Fruit fly (Drosophila melanogaster): ENCODE results near the gene CG14332.
A peak's percentile ranks its signal among the peaks of the same experiment; 100 is the strongest.

The CG14332 gene

DNA sequence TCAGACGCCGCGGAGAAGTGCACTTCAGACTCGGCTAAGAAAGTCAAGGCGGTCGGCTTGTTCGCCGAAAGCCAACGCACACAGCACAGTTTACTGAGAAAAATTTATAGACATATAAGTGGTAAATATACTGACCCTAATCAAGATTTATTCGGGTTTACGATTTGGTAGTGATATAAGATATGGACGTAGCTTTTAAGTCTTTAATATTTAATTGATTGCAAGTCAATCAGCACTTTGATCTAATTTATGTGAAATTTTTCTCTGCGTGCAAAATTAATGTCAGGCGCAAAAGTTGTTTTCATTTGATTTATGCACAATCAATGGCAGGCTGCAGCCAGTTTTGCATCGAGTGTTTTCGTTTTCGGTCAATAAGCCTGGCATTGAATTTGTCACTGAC lies 8.5 kb upstream of the CG14332 start (continued):
- TF ChIP-seq CG15336 (GFP tag; IDR thresholded peaks at IDR 0.05) (peak; percentile 69), CG8319 (GFP tag; optimal IDR thresholded peaks at IDR 0.05) (no peak), fd59A (GFP tag; optimal IDR thresholded peaks at IDR 0.05) (no peak), Gug (GFP tag; IDR thresholded peaks at IDR 0.05) (peak; percentile 40; the same call in 1 of the 2 replicates), net (GFP tag; optimal IDR thresholded peaks at IDR 0.05) (peak; percentile 23), CG8119 (GFP tag; IDR thresholded peaks at IDR 0.05) (peak; percentile 55; the same call in 2 of the 3 replicates), Lpt (GFP tag; optimal IDR thresholded peaks at IDR 0.05) (peak; percentile 17), CG3919 (GFP tag; optimal IDR thresholded peaks at IDR 0.05) (peak; percentile 8), achi (GFP tag; optimal IDR thresholded peaks at IDR 0.05) (peak; percentile 19)

- TF ChIP-seq CG1621 (tag; optimal IDR thresholded peaks at IDR 0.05): no peak
- TF ChIP-seq CG8632 (GFP tag; optimal IDR thresholded peaks at IDR 0.05): no peak
- TF ChIP-seq OdsH (GFP tag; optimal IDR thresholded peaks at IDR 0.05): no peak
- TF ChIP-seq CG11762 (GFP tag; optimal IDR thresholded peaks at IDR 0.05; ENCODE audit: insufficient read depth): no peak
- TF ChIP-seq CG4318 (GFP tag; optimal IDR thresholded peaks at IDR 0.05): no peak
- no peak for TF ChIP-seq salr (GFP tag; optimal IDR thresholded peaks at IDR 0.05)
- no peak for TF ChIP-seq achi (GFP tag; optimal IDR thresholded peaks at IDR 0.05)
- TF ChIP-seq CG6792 (GFP tag; optimal IDR thresholded peaks at IDR 0.05): no peak
- no peak for TF ChIP-seq CG6808 (GFP tag; optimal IDR thresholded peaks at IDR 0.05)
- no peak for TF ChIP-seq vri (GFP tag; optimal IDR thresholded peaks at IDR 0.05)
- no peak for TF ChIP-seq Hr39 (GFP tag; optimal IDR thresholded peaks at IDR 0.05)
- TF ChIP-seq Eip93F (GFP tag; optimal IDR thresholded peaks at IDR 0.05): no peak
- TF ChIP-seq fd85E (GFP tag; optimal IDR thresholded peaks at IDR 0.05): no peak
- TF ChIP-seq net (GFP tag; optimal IDR thresholded peaks at IDR 0.05): no peak
These were observed 4.3 kb upstream of the CG14332 start for dm6 chr3R:17426265-17426664.

- TF ChIP-seq svp (GFP tag) (peak; percentile 35), CG8119 (GFP tag; IDR thresholded peaks at IDR 0.05) (0 out of 3 replicates have a peak, but pooled peaks have one; percentile 19), net (GFP tag; optimal IDR thresholded peaks at IDR 0.05) (no peak)
These were observed 3.5 kb upstream of the CG14332 start, which contains the start of gene cysu for dm6 chr3R:17425417-17425915. TSS of gene cysu (plus strand) at chr3R:17425768.

- no peak for TF ChIP-seq Sox15 (GFP tag; optimal IDR thresholded peaks at IDR 0.05)
These were observed 1.7 kb downstream of the CG14332 start, which contains the start of gene CG42835 for dm6 chr3R:17420338-17420737. TSS of gene CG42835 (plus strand) at chr3R:17420638.

DNA sequence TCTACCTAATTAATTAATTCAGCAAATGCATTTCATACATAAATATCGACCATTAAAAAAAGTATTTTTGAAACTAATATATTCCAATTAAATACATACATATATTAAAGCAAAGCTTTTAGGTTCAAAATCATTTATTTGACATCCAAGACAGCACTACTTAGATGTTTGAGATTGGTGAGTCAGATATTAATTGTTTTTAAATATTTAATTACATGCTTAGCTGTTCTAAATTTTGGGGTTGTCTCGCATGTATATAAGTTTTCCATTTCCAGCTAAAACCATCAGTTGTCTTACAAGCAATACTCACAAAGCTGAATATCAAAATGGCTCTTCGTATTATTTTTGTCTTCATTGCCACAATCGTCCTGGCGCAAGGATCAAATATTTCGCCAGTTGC lies 3.5 kb downstream of the CG14332 start, which contains the start of gene CG42834:
Gene CG42834, plus strand, starts transcription at position 301 of the 400 bp plus-strand sequence.
- TF ChIP-seq fd85E (GFP tag; optimal IDR thresholded peaks at IDR 0.05) (no peak), CG32006 (GFP tag; optimal IDR thresholded peaks at IDR 0.05) (no peak), Blimp-1 (GFP tag; optimal IDR thresholded peaks at IDR 0.05) (no peak), Hr39 (GFP tag; optimal IDR thresholded peaks at IDR 0.05) (no peak), CG6163 (GFP tag; IDR thresholded peaks at IDR 0.05) (no peak), Ets21C (GFP tag; optimal IDR thresholded peaks at IDR 0.05) (no peak), CG6792 (GFP tag; optimal IDR thresholded peaks at IDR 0.05) (no peak), CG1621 (tag; optimal IDR thresholded peaks at IDR 0.05) (no peak), CG31627 (GFP tag; optimal IDR thresholded peaks at IDR 0.05) (no peak), CG11762 (GFP tag; optimal IDR thresholded peaks at IDR 0.05; ENCODE audit: insufficient read depth) (no peak), esn (GFP tag; optimal IDR thresholded peaks at IDR 0.05) (no peak)

DNA sequence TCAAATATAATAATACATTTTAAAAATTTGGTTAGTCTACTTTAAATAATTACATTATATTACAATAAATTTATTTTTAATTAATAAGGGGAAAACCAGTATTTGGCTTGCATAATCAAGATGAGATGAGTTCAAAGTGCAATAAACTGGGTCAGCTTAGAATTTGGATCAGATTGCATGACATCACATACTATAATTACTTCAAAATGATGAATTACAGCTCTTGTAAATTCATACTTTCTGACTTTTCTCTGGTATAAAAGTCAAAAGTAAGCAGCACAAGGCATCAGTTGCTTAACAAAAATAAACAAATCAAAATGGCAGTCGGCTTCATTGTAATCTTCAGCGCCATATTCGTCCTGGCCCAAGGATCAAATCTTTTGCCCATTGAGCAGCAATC lies 4.8 kb downstream of the CG14332 start, which contains the start of gene CG33333:
Gene CG33333, plus strand, starts transcription at position 301 of the 400 bp plus-strand sequence.
- TF ChIP-seq CG9139 (GFP tag; optimal IDR thresholded peaks at IDR 0.05) (no peak), CG8632 (GFP tag; optimal IDR thresholded peaks at IDR 0.05) (no peak), dac (GFP tag; optimal IDR thresholded peaks at IDR 0.05) (no peak), OdsH (GFP tag; optimal IDR thresholded peaks at IDR 0.05) (no peak), Sox14 (GFP tag; optimal IDR thresholded peaks at IDR 0.05) (no peak), acj6 (GFP tag; optimal IDR thresholded peaks at IDR 0.05) (no peak), Ets21C (GFP tag; optimal IDR thresholded peaks at IDR 0.05) (no peak), Sox102F (GFP tag; optimal IDR thresholded peaks at IDR 0.05) (no peak), Met (GFP tag; optimal IDR thresholded peaks at IDR 0.05) (no peak), CG4318 (GFP tag; optimal IDR thresholded peaks at IDR 0.05) (no peak), CG15336 (GFP tag; IDR thresholded peaks at IDR 0.05) (no peak), Gug (GFP tag; IDR thresholded peaks at IDR 0.05) (no peak), CG6854 (GFP tag; optimal IDR thresholded peaks at IDR 0.05) (no peak), Blimp-1 (GFP tag; optimal IDR thresholded peaks at IDR 0.05) (no peak), CG8119 (GFP tag; IDR thresholded peaks at IDR 0.05) (no peak), fd85E (GFP tag; optimal IDR thresholded peaks at IDR 0.05) (no peak), achi (GFP tag; optimal IDR thresholded peaks at IDR 0.05) (no peak), CG11762 (GFP tag; optimal IDR thresholded peaks at IDR 0.05; ENCODE audit: insufficient read depth) (no peak)
